Worm (Caenorhabditis elegans) whole organism, L2 larva: Measurements from ENCODE around the gene F13A2.2.
A peak's percentile ranks its signal among the peaks of the same experiment; 100 is the strongest.

Source experiments
- ceh-16 ChIP-seq: fragments of 150-350 bp; optimal IDR thresholded peaks from 2 replicates; lab custom pipeline; 2014; ENCODE audit warnings: missing biosample characterization, missing genetic modification characterization
- dmd-4 ChIP-seq: sonication (generic microtip); optimal IDR thresholded peaks from 2 replicates; lab custom pipeline; 2017; ENCODE audit warnings: missing biosample characterization, missing genetic modification characterization
- elt-3 ChIP-seq: sonication (generic microtip); optimal IDR thresholded peaks from 2 replicates; lab custom pipeline; 2017; ENCODE audit warnings: missing biosample characterization, missing genetic modification characterization
- nhr-11 ChIP-seq: fragments of 150-350 bp; optimal IDR thresholded peaks from 2 replicates; lab custom pipeline; 2014; ENCODE audit warnings: missing biosample characterization, missing genetic modification characterization
- zag-1 ChIP-seq: fragments of 150-350 bp; optimal IDR thresholded peaks from 2 replicates; lab custom pipeline; 2014; ENCODE audit warnings: missing biosample characterization, missing genetic modification characterization

- TF ChIP-seq nhr-11 (tag; lab: Kevin White, UChicago), result no peak
- TF ChIP-seq zag-1 (tag; lab: Kevin White, UChicago), result no peak
- no peak for TF ChIP-seq elt-3
- no peak for TF ChIP-seq dmd-4 (tag; lab: Kevin White, UChicago)
- TF ChIP-seq ceh-16 (tag; lab: Kevin White, UChicago), result peak; percentile 43
Measured at ce11 chrV:4361505-4361904, 22.9 kb downstream of the F13A2.2 start, which contains the start of gene F32D1.3.
